Fruit fly (Drosophila melanogaster) whole organism, wandering third instar larva: ENCODE data around the gene eIF2beta.
A peak's percentile ranks its signal among the peaks of the same experiment; 100 is the strongest.

ENCODE experiments used
- Abd-B ChIP-seq: fragments of >200 bp; optimal IDR thresholded peaks from 2 replicates; lab custom pipeline; 2017; ENCODE audit warnings: missing biosample characterization, missing genetic modification characterization
- CG32264 ChIP-seq: fragments of 200-800 bp; sonication (Bioruptor generic); optimal IDR thresholded peaks from 2 replicates; lab custom pipeline; 2016; ENCODE audit warnings: missing biosample characterization, missing genetic modification characterization
- CrebA ChIP-seq: fragments of 200-800 bp; sonication (Bioruptor generic); optimal IDR thresholded peaks from 2 replicates; lab custom pipeline; 2016; ENCODE audit warnings: missing biosample characterization, mild to moderate bottlenecking, missing genetic modification characterization, borderline replicate concordance
- Dfd ChIP-seq: fragments of >200 bp; optimal IDR thresholded peaks from 2 replicates; lab custom pipeline; 2017; ENCODE audit warnings: missing biosample characterization, missing genetic modification characterization
- Dif ChIP-seq: fragments of 200-275, 200-300 bp; sonication (Bioruptor generic); optimal IDR thresholded peaks from 2 replicates; lab custom pipeline; 2018; ENCODE audit warnings: missing biosample characterization, missing genetic modification characterization; ENCODE audit not compliant: partially characterized antibody
- GATAd ChIP-seq: sonication (Bioruptor generic); optimal IDR thresholded peaks from 2 replicates; lab custom pipeline; 2016; ENCODE audit warnings: missing biosample characterization, missing genetic modification characterization
- HLH106 ChIP-seq: fragments of 200-800 bp; optimal IDR thresholded peaks from 3 replicates; lab custom pipeline; 2019; ENCODE audit warnings: missing biosample characterization, mild to moderate bottlenecking, missing genetic modification characterization, moderate library complexity
- Hnf4 ChIP-seq: fragments of 200-800 bp; sonication (Bioruptor generic); optimal IDR thresholded peaks from 2 replicates; lab custom pipeline; 2016; ENCODE audit warnings: missing biosample characterization, mild to moderate bottlenecking, missing genetic modification characterization
- Hr78 ChIP-seq: fragments of >200 bp; optimal IDR thresholded peaks from 2 replicates; lab custom pipeline; 2017; ENCODE audit warnings: missing biosample characterization, missing genetic modification characterization
- Hr83 ChIP-seq: fragments of 200-300 bp; sonication (Bioruptor generic); optimal IDR thresholded peaks from 2 replicates; lab custom pipeline; 2016; ENCODE audit warnings: missing biosample characterization, mild to moderate bottlenecking, missing genetic modification characterization, moderate library complexity; ENCODE audit not compliant: poor library complexity, severe bottlenecking
- Jra ChIP-seq: sonication (Bioruptor generic); optimal IDR thresholded peaks from 2 replicates; lab custom pipeline; 2016; ENCODE audit warnings: missing biosample characterization, missing genetic modification characterization
- Mio ChIP-seq: sonication (Bioruptor generic); optimal IDR thresholded peaks from 2 replicates; lab custom pipeline; 2016; ENCODE audit warnings: missing biosample characterization, missing genetic modification characterization
- Myc ChIP-seq: fragments of >200 bp; optimal IDR thresholded peaks from 2 replicates; lab custom pipeline; 2017
- OdsH ChIP-seq: fragments of 200-800 bp; sonication (Bioruptor generic); optimal IDR thresholded peaks from 2 replicates; lab custom pipeline; 2016; ENCODE audit warnings: missing biosample characterization, mild to moderate bottlenecking, missing genetic modification characterization
- Rel ChIP-seq, 2 experiments: fragments of 200-800 bp; sonication (Bioruptor generic) in 1 of 2; optimal IDR thresholded peaks; 2 replicates in 1 of 2; 3 replicates in 1 of 2; lab custom pipeline; 2016 to 2019; ENCODE audit warnings: mild to moderate bottlenecking in 2 of 2, missing biosample characterization in 2 of 2, missing genetic modification characterization in 2 of 2, moderate library complexity in 1 of 2
- Sp1 ChIP-seq: fragments of 200-800 bp; sonication (Bioruptor generic); optimal IDR thresholded peaks from 3 replicates; lab custom pipeline; 2019; ENCODE audit warnings: missing biosample characterization, mild to moderate bottlenecking, missing genetic modification characterization, moderate library complexity
- Vsx2 ChIP-seq: fragments of 200-300, 225-300 bp; sonication (Bioruptor generic); optimal IDR thresholded peaks from 2 replicates; lab custom pipeline; 2018; ENCODE audit warnings: missing biosample characterization, missing genetic modification characterization; ENCODE audit not compliant: partially characterized antibody
- br ChIP-seq: fragments of 200-800 bp; sonication (Bioruptor generic); optimal IDR thresholded peaks from 2 replicates; lab custom pipeline; 2016; ENCODE audit warnings: missing biosample characterization, missing genetic modification characterization
- brk ChIP-seq: fragments of 200-800 bp; sonication (Bioruptor generic); optimal IDR thresholded peaks from 2 replicates; lab custom pipeline; 2016; ENCODE audit warnings: missing biosample characterization, mild to moderate bottlenecking, missing genetic modification characterization
- dl ChIP-seq, 2 experiments: fragments of 175-275, 200-275 bp in 1 of 2; fragments of 200-275 bp in 1 of 2; sonication (Bioruptor generic); optimal IDR thresholded peaks; lab custom pipeline; 2018; ENCODE audit warnings: mild to moderate bottlenecking in 2 of 2, missing biosample characterization in 2 of 2, missing genetic modification characterization in 2 of 2, moderate library complexity in 2 of 2; ENCODE audit not compliant: partially characterized antibody in 2 of 2, insufficient read depth in 1 of 2
- dmrt93B ChIP-seq: fragments of 200-800 bp; sonication (Bioruptor generic); optimal IDR thresholded peaks from 2 replicates; lab custom pipeline; 2018; ENCODE audit warnings: missing biosample characterization, mild to moderate bottlenecking, missing genetic modification characterization
- dsf ChIP-seq: sonication (Bioruptor generic); optimal IDR thresholded peaks from 2 replicates; lab custom pipeline; 2016; ENCODE audit warnings: missing biosample characterization, missing genetic modification characterization, borderline replicate concordance
- ey ChIP-seq: fragments of 200-800 bp; sonication (Bioruptor generic); optimal IDR thresholded peaks from 2 replicates; lab custom pipeline; 2016; ENCODE audit warnings: missing biosample characterization, missing genetic modification characterization
- foxo ChIP-seq, 2 experiments: fragments of 200-800 bp; sonication (Bioruptor generic); optimal IDR thresholded peaks; 2 replicates in 1 of 2; 3 replicates in 1 of 2; lab custom pipeline; 2016 to 2017; ENCODE audit warnings: missing biosample characterization in 2 of 2, missing genetic modification characterization in 2 of 2
- fru ChIP-seq: fragments of 200-800 bp; sonication (Bioruptor generic); optimal IDR thresholded peaks from 3 replicates; lab custom pipeline; 2016; ENCODE audit warnings: missing biosample characterization, mild to moderate bottlenecking, missing genetic modification characterization
- h ChIP-seq: fragments of 200-800 bp; sonication (Bioruptor generic); optimal IDR thresholded peaks from 3 replicates; lab custom pipeline; 2016; ENCODE audit warnings: missing biosample characterization, mild to moderate bottlenecking, missing genetic modification characterization
- jim ChIP-seq: fragments of 175-275, 200-325 bp; sonication (Bioruptor generic); optimal IDR thresholded peaks from 2 replicates; lab custom pipeline; 2016; ENCODE audit warnings: missing biosample characterization, mild to moderate bottlenecking, missing genetic modification characterization
- pan ChIP-seq: fragments of >200 bp; optimal IDR thresholded peaks from 2 replicates; lab custom pipeline; 2017
- psq ChIP-seq: fragments of 200-800 bp; sonication (Bioruptor generic); optimal IDR thresholded peaks from 3 replicates; lab custom pipeline; 2017; ENCODE audit warnings: missing biosample characterization, mild to moderate bottlenecking, missing genetic modification characterization, moderate library complexity
- rgr ChIP-seq: fragments of 200-800 bp; sonication (Bioruptor generic); optimal IDR thresholded peaks from 3 replicates; lab custom pipeline; 2016; ENCODE audit warnings: missing biosample characterization, mild to moderate bottlenecking, missing genetic modification characterization
- sage ChIP-seq: fragments of 200-800 bp; sonication (Bioruptor generic); optimal IDR thresholded peaks from 2 replicates; lab custom pipeline; 2016; ENCODE audit warnings: missing biosample characterization, mild to moderate bottlenecking, missing genetic modification characterization
- sv ChIP-seq: fragments of 200-800 bp; sonication (Bioruptor generic); optimal IDR thresholded peaks from 3 replicates; lab custom pipeline; 2016; ENCODE audit warnings: missing biosample characterization, missing genetic modification characterization
- tai ChIP-seq: sonication (Bioruptor generic); optimal IDR thresholded peaks from 2 replicates; lab custom pipeline; 2016; ENCODE audit warnings: missing biosample characterization, missing genetic modification characterization
- usp ChIP-seq: fragments of >200 bp; optimal IDR thresholded peaks from 2 replicates; lab custom pipeline; 2017; ENCODE audit warnings: missing biosample characterization, missing genetic modification characterization
- woc ChIP-seq: sonication (Bioruptor generic); optimal IDR thresholded peaks from 2 replicates; lab custom pipeline; 2016; ENCODE audit warnings: missing biosample characterization, mild to moderate bottlenecking, missing genetic modification characterization

The eIF2beta gene

dm6 chr3L:12532220-12532619 is 5.7 kb upstream of the eIF2beta start:
- TF ChIP-seq CrebA (no peak), OdsH (GFP tag; lab: Kevin White, UChicago) (no peak), brk (GFP tag; lab: Kevin White, UChicago) (no peak), Vsx2 (GFP tag; lab: Kevin White, UChicago) (no peak), Hr78 (GFP tag; lab: Kevin White, UChicago) (no peak), Hr83 (GFP tag; lab: Kevin White, UChicago) (no peak), dl (GFP tag; optimal IDR thresholded peaks at IDR 0.05; lab: Kevin White, UChicago; ENCODE audit: insufficient read depth in 1 of 2, partially characterized antibody in 2 of 2) (no peak), fru (GFP tag; lab: Kevin White, UChicago) (no peak), jim (GFP tag; lab: Kevin White, UChicago) (no peak), Dfd (GFP tag; lab: Kevin White, UChicago) (no peak)

dm6 chr3L:12530044-12530443 is 3.5 kb upstream of the eIF2beta start, which contains the start of gene nst:
nst (minus strand) TSS chr3L:12530171.
- no peak for TF ChIP-seq Vsx2 (GFP tag; lab: Kevin White, UChicago)
- TF ChIP-seq Hr78 (GFP tag; lab: Kevin White, UChicago) = no peak
- TF ChIP-seq usp = no peak
- peak; percentile 11 for TF ChIP-seq h (GFP tag; lab: Kevin White, UChicago)
- TF ChIP-seq Rel (GFP tag; optimal IDR thresholded peaks at IDR 0.05; lab: Kevin White, UChicago) = no peak
- TF ChIP-seq Rel (tag; optimal IDR thresholded peaks at IDR 0.05; lab: Kevin White, UChicago) = peak; percentile 63
- peak; percentile 21 for TF ChIP-seq Sp1 (GFP tag; lab: Kevin White, UChicago)
- TF ChIP-seq, all 38 proteins: peak for 3

dm6 chr3L:12529431-12530007 is 3.0 kb upstream of the eIF2beta start:
- peak; percentile 61 for TF ChIP-seq fru (GFP tag; lab: Kevin White, UChicago)
- TF ChIP-seq CG32264 (GFP tag; lab: Kevin White, UChicago) = peak; percentile 27
- TF ChIP-seq h (GFP tag; lab: Kevin White, UChicago) = peak; percentile 44
- TF ChIP-seq rgr (GFP tag; lab: Kevin White, UChicago) = peak; percentile 63
- TF ChIP-seq Hr83 (GFP tag; lab: Kevin White, UChicago) = peak; percentile 9
- TF ChIP-seq dl (GFP tag; optimal IDR thresholded peaks at IDR 0.05; lab: Kevin White, UChicago; ENCODE audit: insufficient read depth in 1 of 2, partially characterized antibody in 2 of 2) = no peak
- TF ChIP-seq sv (GFP tag; lab: Kevin White, UChicago) = no peak
- no peak for TF ChIP-seq usp
- no peak for TF ChIP-seq brk (GFP tag; lab: Kevin White, UChicago)
- no peak for TF ChIP-seq CrebA
- TF ChIP-seq br (GFP tag; lab: Kevin White, UChicago) = peak; percentile 61
- no peak for TF ChIP-seq Rel (GFP tag; optimal IDR thresholded peaks at IDR 0.05; lab: Kevin White, UChicago)
- no peak for TF ChIP-seq Rel (tag; optimal IDR thresholded peaks at IDR 0.05; lab: Kevin White, UChicago)
- peak; percentile 68 for TF ChIP-seq Jra (GFP tag; lab: Kevin White, UChicago)
- peak; percentile 22 for TF ChIP-seq psq
- TF ChIP-seq OdsH (GFP tag; lab: Kevin White, UChicago) = peak; percentile 55
- peak; percentile 41 for TF ChIP-seq HLH106 (tag; lab: Kevin White, UChicago)
- peak; percentile 47 for TF ChIP-seq Sp1 (GFP tag; lab: Kevin White, UChicago)
- TF ChIP-seq Hnf4 (GFP tag; lab: Kevin White, UChicago) = peak; percentile 64
- TF ChIP-seq woc (GFP tag; lab: Kevin White, UChicago) = peak; percentile 39
- peak; percentile 54 for TF ChIP-seq ey (GFP tag; lab: Kevin White, UChicago)
- peak in 1 of 2 experiments; percentile 77 for TF ChIP-seq foxo (GFP tag; optimal IDR thresholded peaks at IDR 0.05; lab: Kevin White, UChicago)

dm6 chr3L:12523941-12524340 is 2.6 kb downstream of the eIF2beta start, which contains the start of the genes ver and Gcn5:
ver (plus strand) TSS chr3L:12523987.
Gcn5 (minus strand) TSS chr3L:12524014.
- TF ChIP-seq Vsx2 (GFP tag; lab: Kevin White, UChicago) (no peak), fru (GFP tag; lab: Kevin White, UChicago) (peak; percentile 97), Dif (GFP tag; lab: Kevin White, UChicago) (no peak), Hnf4 (GFP tag; lab: Kevin White, UChicago) (peak; percentile 98), tai (GFP tag; lab: Kevin White, UChicago) (no peak), Mio (GFP tag; lab: Kevin White, UChicago) (peak; percentile 84), sage (GFP tag; lab: Kevin White, UChicago) (peak; percentile 98), pan (lab: Kevin White, UChicago) (no peak), psq (peak; percentile 97), Sp1 (GFP tag; lab: Kevin White, UChicago) (peak; percentile 99), br (GFP tag; lab: Kevin White, UChicago) (peak; percentile 97), CG32264 (GFP tag; lab: Kevin White, UChicago) (peak; percentile 87), Dfd (GFP tag; lab: Kevin White, UChicago) (no peak), Jra (GFP tag; lab: Kevin White, UChicago) (peak; percentile 97), dsf (GFP tag; lab: Kevin White, UChicago) (peak; percentile 95), usp (no peak), HLH106 (tag; lab: Kevin White, UChicago) (peak; percentile 98), h (GFP tag; lab: Kevin White, UChicago) (peak; percentile 99), Rel (GFP tag; optimal IDR thresholded peaks at IDR 0.05; lab: Kevin White, UChicago) (peak; percentile 89), Rel (tag; optimal IDR thresholded peaks at IDR 0.05; lab: Kevin White, UChicago) (peak; percentile 92), brk (GFP tag; lab: Kevin White, UChicago) (peak; percentile 98), OdsH (GFP tag; lab: Kevin White, UChicago) (peak; percentile 99), woc (GFP tag; lab: Kevin White, UChicago) (peak; percentile 91), Hr83 (GFP tag; lab: Kevin White, UChicago) (peak; percentile 90), rgr (GFP tag; lab: Kevin White, UChicago) (peak; percentile 99), GATAd (peak; percentile 91), foxo (GFP tag; optimal IDR thresholded peaks at IDR 0.05; lab: Kevin White, UChicago) (peak; percentile 89 to 99), dmrt93B (GFP tag; lab: Kevin White, UChicago) (peak; percentile 96), sv (GFP tag; lab: Kevin White, UChicago) (peak; percentile 85), jim (GFP tag; lab: Kevin White, UChicago) (peak; percentile 85), Abd-B (no peak), Myc (lab: Kevin White, UChicago) (no peak)
